Worm (Caenorhabditis elegans) whole organism, early embryonic: ENCODE measurements around the gene Y116A8C.38.

Source experiments
- B0310.2 ChIP-seq: sonication (generic microtip); optimal IDR thresholded peaks from 2 replicates; lab custom pipeline; 2016; ENCODE audit warnings: mild to moderate bottlenecking, missing genetic modification characterization, missing compliant biosample characterization
- F13C5.2 ChIP-seq: sonication (generic microtip); optimal IDR thresholded peaks from 2 replicates; lab custom pipeline; 2017; ENCODE audit warnings: mild to moderate bottlenecking, missing genetic modification characterization, inconsistent platforms, missing compliant biosample characterization
- aly-1 ChIP-seq: sonication (generic microtip); optimal IDR thresholded peaks from 2 replicates; lab custom pipeline; 2016; ENCODE audit warnings: missing genetic modification characterization, missing compliant biosample characterization
- ama-1 ChIP-seq: fragments of 150-350 bp; optimal IDR thresholded peaks from 2 replicates; lab custom pipeline; 2014
- ceh-13 ChIP-seq: fragments of 200-800 bp; sonication (Bioruptor generic); optimal IDR thresholded peaks from 2 replicates; lab custom pipeline; 2018; ENCODE audit warnings: mild to moderate bottlenecking, missing genetic modification characterization, missing compliant biosample characterization
- ceh-36 ChIP-seq: sonication (generic microtip); optimal IDR thresholded peaks from 2 replicates; lab custom pipeline; 2016; ENCODE audit warnings: missing genetic modification characterization, inconsistent platforms, missing compliant biosample characterization
- ets-7 ChIP-seq: sonication (generic microtip); optimal IDR thresholded peaks from 2 replicates; lab custom pipeline; 2016; ENCODE audit warnings: missing genotype, missing genetic modification characterization, missing compliant biosample characterization
- flt-1 ChIP-seq: fragments of 200-800 bp; sonication (Bioruptor generic); IDR thresholded peaks from 2 replicates; pipeline ENCODE4 v1.3.6; 2022; ENCODE audit warnings: missing genetic modification characterization, missing compliant biosample characterization
- hmbx-1 ChIP-seq: sonication (generic microtip); optimal IDR thresholded peaks from 2 replicates; lab custom pipeline; 2016; ENCODE audit warnings: mild to moderate bottlenecking, missing genetic modification characterization, missing compliant biosample characterization
- hmg-4 ChIP-seq: fragments of 200-800 bp; sonication (Bioruptor generic); optimal IDR thresholded peaks from 2 replicates; lab custom pipeline; 2018; ENCODE audit warnings: mild to moderate bottlenecking, missing genetic modification characterization, missing compliant biosample characterization
- hnd-1 ChIP-seq: sonication (generic microtip); optimal IDR thresholded peaks from 2 replicates; lab custom pipeline; 2016; ENCODE audit warnings: missing genetic modification characterization, missing compliant biosample characterization
- pes-1 ChIP-seq: fragments of 200-800 bp; sonication (Bioruptor generic); IDR thresholded peaks from 2 replicates; pipeline ENCODE4 v1.3.6; 2022; ENCODE audit warnings: missing genetic modification reagents, missing genetic modification characterization, missing compliant biosample characterization
- scrt-1 ChIP-seq: fragments of 200-800 bp; sonication (Bioruptor generic); IDR thresholded peaks from 2 replicates; pipeline ENCODE4 v1.3.6; 2022; ENCODE audit warnings: missing genetic modification characterization, missing compliant biosample characterization
- sea-1 ChIP-seq: fragments of 200-800 bp; sonication (Bioruptor generic); conservative IDR thresholded peaks from 2 replicates; pipeline ENCODE4 v1.3.6; 2022; ENCODE audit warnings: missing genetic modification characterization, missing compliant biosample characterization
- tbx-11 ChIP-seq: fragments of 200-800 bp; sonication (Bioruptor generic); IDR thresholded peaks from 2 replicates; pipeline ENCODE4 v1.3.6; 2022; ENCODE audit warnings: missing genetic modification characterization, missing compliant biosample characterization
- tbx-37 ChIP-seq: fragments of 200-800 bp; sonication (Bioruptor generic); conservative IDR thresholded peaks from 2 replicates; pipeline ENCODE4 v1.3.6; 2022; ENCODE audit warnings: missing genetic modification reagents, missing genetic modification characterization, missing compliant biosample characterization
- tra-4 ChIP-seq: sonication (generic microtip); optimal IDR thresholded peaks from 2 replicates; lab custom pipeline; 2017; ENCODE audit warnings: missing genetic modification characterization, missing compliant biosample characterization

The Y116A8C.38 gene

DNA sequence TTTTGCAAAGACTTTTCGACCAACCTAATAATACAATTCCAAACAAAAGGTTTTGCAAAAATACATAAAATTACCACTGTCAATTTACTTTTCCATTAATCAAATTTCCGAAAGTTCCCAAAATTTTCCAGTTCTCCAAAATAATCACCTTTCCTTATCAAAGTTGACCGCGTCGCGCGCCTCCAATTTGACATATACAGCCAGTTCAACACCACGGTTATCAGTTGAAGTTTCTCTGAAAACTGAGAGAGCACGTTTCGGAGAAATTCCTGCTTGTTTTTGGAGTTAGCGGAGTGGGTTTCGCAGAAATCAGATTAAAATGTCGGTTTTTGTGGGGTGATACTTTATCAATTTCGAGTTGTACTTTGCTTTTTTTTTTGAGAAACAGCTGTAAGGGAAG, 47.7 kb downstream of the Y116A8C.38 start:
- TF ChIP-seq F13C5.2 (tag; lab: Kevin White, UChicago) (no peak), ceh-36 (tag; lab: Kevin White, UChicago) (no peak), aly-1 (tag; lab: Kevin White, UChicago) (no peak), hmg-4 (no peak), hnd-1 (no peak), sea-1 (GFP tag; lab: Robert Waterston, UW) (no peak), tbx-37 (no peak), hmbx-1 (tag; lab: Kevin White, UChicago) (no peak), flt-1 (no peak), tra-4 (tag; lab: Kevin White, UChicago) (no peak), tbx-11 (no peak), B0310.2 (tag; lab: Kevin White, UChicago) (no peak), ama-1 (lab: Kevin White, UChicago) (no peak), ceh-13 (GFP tag; lab: Kevin White, UChicago) (no peak), scrt-1 (no peak), ets-7 (tag; lab: Kevin White, UChicago) (no peak), pes-1 (GFP tag; lab: Robert Waterston, UW) (no peak)

ce11 chrIV:17179565-17179964, 48.2 kb downstream of the Y116A8C.38 start:
- TF ChIP-seq aly-1 (tag; lab: Kevin White, UChicago) (no peak), ama-1 (lab: Kevin White, UChicago) (no peak), hnd-1 (no peak), ceh-13 (GFP tag; lab: Kevin White, UChicago) (no peak), scrt-1 (no peak), hmbx-1 (tag; lab: Kevin White, UChicago) (no peak), F13C5.2 (tag; lab: Kevin White, UChicago) (no peak), sea-1 (GFP tag; lab: Robert Waterston, UW) (no peak), tra-4 (tag; lab: Kevin White, UChicago) (no peak), flt-1 (no peak), B0310.2 (tag; lab: Kevin White, UChicago) (no peak)

- no peak for TF ChIP-seq hnd-1
- TF ChIP-seq tbx-11, result no peak
- no peak for TF ChIP-seq ceh-13 (GFP tag; lab: Kevin White, UChicago)
- no peak for TF ChIP-seq aly-1 (tag; lab: Kevin White, UChicago)
- no peak for TF ChIP-seq hmbx-1 (tag; lab: Kevin White, UChicago)
Measured at ce11 chrIV:17183032-17183608, 51.8 kb downstream of the Y116A8C.38 start.
